Fruit fly (Drosophila melanogaster) whole organism, embryonic: Measurements from ENCODE around the gene frm.

Source experiments
- Asciz ChIP-seq: fragments of 200-800 bp; sonication (Bioruptor generic); optimal IDR thresholded peaks from 2 replicates; lab custom pipeline; 2017; ENCODE audit warnings: missing biosample characterization, mild to moderate bottlenecking, missing genetic modification characterization, missing genetic modification reagents
- CG10321 ChIP-seq: fragments of 200-800 bp; sonication (Bioruptor generic); IDR thresholded peaks from 2 replicates; pipeline ENCODE4 v1.3.6; 2022; ENCODE audit warnings: missing biosample characterization, missing genetic modification characterization
- CG10431 ChIP-seq: fragments of 200-800 bp; sonication (Bioruptor generic); optimal IDR thresholded peaks from 3 replicates; lab custom pipeline; 2018; ENCODE audit warnings: missing biosample characterization, mild to moderate bottlenecking, missing genetic modification characterization
- CG11085 ChIP-seq: fragments of 200-800 bp; sonication (Bioruptor generic); IDR thresholded peaks from 2 replicates; pipeline ENCODE4 v1.3.6; 2022; ENCODE audit warnings: missing biosample characterization, missing genetic modification characterization
- CG11247 ChIP-seq: fragments of 200-800 bp; sonication (Bioruptor generic); IDR thresholded peaks from 2 replicates; pipeline ENCODE4 v1.3.6; 2022; ENCODE audit warnings: missing biosample characterization, missing genetic modification characterization
- CG12155 ChIP-seq: fragments of 200-800 bp; sonication (Bioruptor generic); optimal IDR thresholded peaks from 3 replicates; lab custom pipeline; 2016; ENCODE audit warnings: missing biosample characterization, missing genetic modification characterization
- CG12219 ChIP-seq: fragments of 200-800 bp; sonication (Bioruptor generic); optimal IDR thresholded peaks from 3 replicates; lab custom pipeline; 2018; ENCODE audit warnings: missing biosample characterization, mild to moderate bottlenecking, missing genetic modification characterization
- CG14710 ChIP-seq: fragments of 200-800 bp; sonication (Bioruptor generic); optimal IDR thresholded peaks from 3 replicates; lab custom pipeline; 2019; ENCODE audit warnings: missing biosample characterization, mild to moderate bottlenecking, missing genetic modification characterization, moderate library complexity
- CG1602 ChIP-seq: fragments of 200-800 bp; sonication (Bioruptor generic); optimal IDR thresholded peaks from 3 replicates; lab custom pipeline; 2016; ENCODE audit warnings: missing biosample characterization, missing genetic modification characterization
- CG17186 ChIP-seq: fragments of 200-800 bp; sonication (Bioruptor generic); optimal IDR thresholded peaks from 3 replicates; lab custom pipeline; 2017; ENCODE audit warnings: missing biosample characterization, missing genetic modification reagents, missing genetic modification characterization
- CG18599 ChIP-seq: fragments of 200-800 bp; sonication (Bioruptor generic); optimal IDR thresholded peaks from 3 replicates; lab custom pipeline; 2017; ENCODE audit warnings: missing biosample characterization, missing genetic modification characterization, mild to moderate bottlenecking, moderate library complexity, missing genetic modification reagents
- CG31224 ChIP-seq: fragments of 200-800 bp; sonication (Bioruptor generic); IDR thresholded peaks from 2 replicates; pipeline ENCODE4 v1.3.6; 2022; ENCODE audit warnings: missing biosample characterization, missing genetic modification characterization
- CG31388 ChIP-seq: fragments of 200-800 bp; sonication (Bioruptor generic); optimal IDR thresholded peaks from 2 replicates; lab custom pipeline; 2016; ENCODE audit warnings: missing biosample characterization, missing genetic modification characterization
- CG34422 ChIP-seq: fragments of 200-800 bp; sonication (Bioruptor generic); IDR thresholded peaks from 3 replicates; pipeline ENCODE4 v1.3.6; 2022; ENCODE audit warnings: missing biosample characterization, missing genetic modification characterization
- CG42726 ChIP-seq: fragments of 200-800 bp; sonication (Bioruptor generic); IDR thresholded peaks from 2 replicates; pipeline ENCODE4 v1.3.6; 2022; ENCODE audit warnings: missing biosample characterization, missing genetic modification characterization; ENCODE audit not compliant: partially characterized antibody
- CG43689 ChIP-seq: fragments of 200-800 bp; sonication (Bioruptor generic); IDR thresholded peaks from 2 replicates; pipeline ENCODE4 v1.3.6; 2022; ENCODE audit warnings: missing biosample characterization, missing genetic modification characterization
- CG6272 ChIP-seq: fragments of 200-800 bp; sonication (Bioruptor generic); IDR thresholded peaks from 2 replicates; pipeline ENCODE4 v1.3.6; 2022; ENCODE audit warnings: missing biosample characterization, missing genetic modification characterization
- CG6654 ChIP-seq: fragments of 200-800 bp; sonication (Bioruptor generic); optimal IDR thresholded peaks from 2 replicates; lab custom pipeline; 2017; ENCODE audit warnings: missing biosample characterization, mild to moderate bottlenecking, missing genetic modification characterization
- Chrac-16 ChIP-seq: fragments of 200-800 bp; sonication (Bioruptor generic); optimal IDR thresholded peaks from 3 replicates; lab custom pipeline; 2016; ENCODE audit warnings: missing biosample characterization, missing genetic modification characterization
- CrebB ChIP-seq: fragments of 200-800 bp; sonication (Bioruptor generic); optimal IDR thresholded peaks from 3 replicates; lab custom pipeline; 2018; ENCODE audit warnings: missing biosample characterization, mild to moderate bottlenecking, missing genetic modification characterization
- Dip2 ChIP-seq: fragments of 200-800 bp; sonication (Bioruptor generic); IDR thresholded peaks from 2 replicates; pipeline ENCODE4 v1.3.6; 2022; ENCODE audit warnings: missing biosample characterization, missing genetic modification characterization
- Dip3 ChIP-seq: fragments of 200-800 bp; sonication (Bioruptor generic); optimal IDR thresholded peaks from 3 replicates; lab custom pipeline; 2016; ENCODE audit warnings: missing biosample characterization, missing genetic modification characterization
- H2.0 ChIP-seq: fragments of 200-800 bp; sonication (Bioruptor generic); IDR thresholded peaks from 2 replicates; pipeline ENCODE4 v1.3.6; 2022; ENCODE audit warnings: missing biosample characterization, missing genetic modification characterization
- Hand ChIP-seq: fragments of 200-800 bp; sonication (Bioruptor generic); optimal IDR thresholded peaks from 2 replicates; lab custom pipeline; 2017; ENCODE audit warnings: mild to moderate bottlenecking, missing biosample characterization, missing genetic modification reagents, missing genetic modification characterization
- Hr3 ChIP-seq: fragments of 200-800 bp; sonication (Bioruptor generic); optimal IDR thresholded peaks from 3 replicates; lab custom pipeline; 2016; ENCODE audit warnings: missing biosample characterization, missing genetic modification characterization
- Jarid2 ChIP-seq: fragments of 200-800 bp; sonication (Bioruptor generic); optimal IDR thresholded peaks from 3 replicates; lab custom pipeline; 2017; ENCODE audit warnings: mild to moderate bottlenecking, missing biosample characterization, missing genetic modification reagents, missing genetic modification characterization
- Lim3 ChIP-seq: fragments of 200-800 bp; sonication (Bioruptor generic); IDR thresholded peaks from 2 replicates; pipeline ENCODE4 v1.3.6; 2022; ENCODE audit warnings: missing biosample characterization, missing genetic modification characterization
- MBD-R2 ChIP-seq: fragments of 200-800 bp; sonication (Bioruptor generic); IDR thresholded peaks from 2 replicates; pipeline ENCODE4 v1.3.6; 2022; ENCODE audit warnings: missing biosample characterization, missing genetic modification characterization
- Mes4 ChIP-seq: fragments of 200-800 bp; sonication (Bioruptor generic); optimal IDR thresholded peaks from 2 replicates; lab custom pipeline; 2016; ENCODE audit warnings: missing biosample characterization, missing genetic modification characterization
- PHDP ChIP-seq: fragments of 200-800 bp; sonication (Bioruptor generic); optimal IDR thresholded peaks from 3 replicates; lab custom pipeline; 2018; ENCODE audit warnings: missing biosample characterization, mild to moderate bottlenecking, missing genetic modification characterization, moderate library complexity
- Pdp1 ChIP-seq, 2 experiments: fragments of 200-800 bp; sonication (Bioruptor generic); optimal IDR thresholded peaks; 3 replicates each; lab custom pipeline; 2016; ENCODE audit warnings: missing biosample characterization in 2 of 2, missing genetic modification characterization in 2 of 2, mild to moderate bottlenecking in 1 of 2, moderate library complexity in 1 of 2
- Sox100B ChIP-seq: fragments of 200-800 bp; sonication (Bioruptor generic); optimal IDR thresholded peaks from 3 replicates; lab custom pipeline; 2018; ENCODE audit warnings: missing biosample characterization, mild to moderate bottlenecking, missing genetic modification characterization
- Spps ChIP-seq: fragments of 200-800 bp; sonication (Bioruptor generic); optimal IDR thresholded peaks from 2 replicates; lab custom pipeline; 2018; ENCODE audit warnings: missing biosample characterization, mild to moderate bottlenecking, missing genetic modification characterization
- Xbp1 ChIP-seq: fragments of 200-800 bp; sonication (Bioruptor generic); optimal IDR thresholded peaks from 3 replicates; lab custom pipeline; 2016; ENCODE audit warnings: missing biosample characterization, mild to moderate bottlenecking, missing genetic modification characterization
- ac ChIP-seq: fragments of 200-800 bp; sonication (Bioruptor generic); optimal IDR thresholded peaks from 3 replicates; lab custom pipeline; 2017; ENCODE audit warnings: missing biosample characterization, mild to moderate bottlenecking, missing genetic modification characterization
- bcd ChIP-seq: fragments of 200-800 bp; sonication (Bioruptor generic); optimal IDR thresholded peaks from 2 replicates; lab custom pipeline; 2017; ENCODE audit warnings: missing biosample characterization, mild to moderate bottlenecking, missing genetic modification characterization
- bsh ChIP-seq, 2 experiments: fragments of 200-800 bp; sonication (Bioruptor generic); optimal IDR thresholded peaks; 2 replicates each; lab custom pipeline; 2017 to 2018; ENCODE audit warnings: mild to moderate bottlenecking in 2 of 2, missing biosample characterization in 2 of 2, missing genetic modification characterization in 2 of 2, moderate library complexity in 1 of 2
- croc ChIP-seq: fragments of 200-800 bp; sonication (Bioruptor generic); conservative IDR thresholded peaks from 3 replicates; pipeline ENCODE4 v1.3.6; 2022; ENCODE audit warnings: missing biosample characterization, missing genetic modification characterization
- dm ChIP-seq: fragments of 200-800 bp; sonication (Bioruptor generic); optimal IDR thresholded peaks from 3 replicates; lab custom pipeline; 2016; ENCODE audit warnings: missing biosample characterization, missing genetic modification characterization
- gcm ChIP-seq: fragments of 200-800 bp; sonication (Bioruptor generic); optimal IDR thresholded peaks from 2 replicates; lab custom pipeline; 2019; ENCODE audit warnings: missing biosample characterization, mild to moderate bottlenecking, missing genetic modification characterization, moderate library complexity
- gsb ChIP-seq: fragments of 200-800 bp; sonication (Bioruptor generic); IDR thresholded peaks from 2 replicates; pipeline ENCODE4 v1.3.6; 2022; ENCODE audit warnings: missing biosample characterization, missing genetic modification characterization
- pum ChIP-seq: fragments of 200-800 bp; sonication (Bioruptor generic); optimal IDR thresholded peaks from 2 replicates; lab custom pipeline; 2016; ENCODE audit warnings: missing biosample characterization, missing genetic modification characterization
- pzg ChIP-seq: fragments of 200-800 bp; sonication (Bioruptor generic); optimal IDR thresholded peaks from 3 replicates; lab custom pipeline; 2018; ENCODE audit warnings: missing biosample characterization, mild to moderate bottlenecking, missing genetic modification characterization, moderate library complexity
- ranshi ChIP-seq: fragments of 200-800 bp; sonication (Bioruptor generic); IDR thresholded peaks from 2 replicates; pipeline ENCODE4 v1.3.6; 2022; ENCODE audit warnings: missing biosample characterization, missing genetic modification characterization
- sens-2 ChIP-seq: fragments of 200-800 bp; sonication (Bioruptor generic); IDR thresholded peaks from 2 replicates; pipeline ENCODE4 v1.3.6; 2022; ENCODE audit warnings: missing biosample characterization, missing genetic modification characterization
- sim ChIP-seq: fragments of 200-800 bp; sonication (Bioruptor generic); IDR thresholded peaks from 2 replicates; pipeline ENCODE4 v1.3.6; 2022; ENCODE audit warnings: missing biosample characterization, missing genetic modification characterization
- sob ChIP-seq: fragments of 200-800 bp; sonication (Bioruptor generic); IDR thresholded peaks from 2 replicates; pipeline ENCODE4 v1.3.6; 2022; ENCODE audit warnings: missing biosample characterization, missing genetic modification characterization
- tin ChIP-seq: fragments of 200-800 bp; sonication (Bioruptor generic); optimal IDR thresholded peaks from 3 replicates; lab custom pipeline; 2016; ENCODE audit warnings: missing biosample characterization, missing genetic modification characterization
- vvl ChIP-seq: fragments of 200-800 bp; sonication (Bioruptor generic); IDR thresholded peaks from 2 replicates; pipeline ENCODE4 v1.3.6; 2022; ENCODE audit warnings: missing biosample characterization, missing genetic modification characterization
- zen2 ChIP-seq: fragments of 200-800 bp; sonication (Bioruptor generic); IDR thresholded peaks from 3 replicates; pipeline ENCODE4 v1.3.6; 2022; ENCODE audit warnings: missing biosample characterization, missing genetic modification characterization; ENCODE audit not compliant: partially characterized antibody

Gene frm

DNA sequence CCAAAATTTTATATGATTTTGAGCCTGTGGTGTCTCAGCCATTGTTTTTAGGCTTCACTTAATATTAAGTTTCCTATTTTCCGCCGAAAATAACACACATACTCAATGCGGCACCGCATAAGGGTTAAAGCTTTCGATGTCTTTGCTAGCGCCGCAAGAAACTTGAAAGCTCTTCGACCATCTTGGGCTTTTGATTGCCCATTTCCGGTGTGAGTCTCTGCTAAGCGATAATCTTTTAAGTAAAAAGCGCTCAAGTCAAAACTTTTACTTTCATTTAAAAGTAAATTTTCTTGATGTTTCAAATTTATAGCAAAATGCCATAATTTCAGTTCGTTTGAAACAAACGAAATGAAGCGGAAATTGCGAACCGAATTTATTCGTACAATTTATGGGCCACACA lies 39.0 kb downstream of the frm start (continued):
- peak; percentile 92 for TF ChIP-seq sob (GFP tag; lab: Robert Waterston, UW)
- TF ChIP-seq Dip2 (GFP tag; lab: Robert Waterston, UW), result no peak
- TF ChIP-seq Pdp1 (GFP tag; optimal IDR thresholded peaks at IDR 0.05; lab: Kevin White, UChicago), result peak in 1 of 2 experiments; percentile 76
- peak; percentile 75 for TF ChIP-seq Jarid2 (GFP tag; lab: Kevin White, UChicago)
- peak; percentile 76 for TF ChIP-seq tin (GFP tag; lab: Kevin White, UChicago)
- peak; percentile 74 for TF ChIP-seq CG31224 (GFP tag; lab: Robert Waterston, UW)
- TF ChIP-seq Chrac-16, result peak; percentile 39
- TF ChIP-seq PHDP (tag; lab: Kevin White, UChicago), result peak; percentile 92
- TF ChIP-seq gsb (GFP tag; lab: Robert Waterston, UW), result peak; percentile 75
- peak; percentile 73 for TF ChIP-seq ranshi (GFP tag; lab: Robert Waterston, UW)
- peak; percentile 86 for TF ChIP-seq CG11247
- TF ChIP-seq sim (GFP tag; lab: Robert Waterston, UW), result 0 out of 2 replicates have a peak, but pooled peaks have one; percentile 18
- TF ChIP-seq CrebB, result peak; percentile 90
- TF ChIP-seq CG11085 (GFP tag; lab: Robert Waterston, UW), result peak; percentile 83; the same call in 1 of the 2 replicates
- peak; percentile 90 for TF ChIP-seq Mes4 (GFP tag; lab: Kevin White, UChicago)
- TF ChIP-seq Hand, result peak; percentile 65
- peak; percentile 94 for TF ChIP-seq CG18599 (GFP tag; lab: Kevin White, UChicago)
- TF ChIP-seq pum (GFP tag; lab: Kevin White, UChicago), result peak; percentile 63
- TF ChIP-seq Hr3 (GFP tag; lab: Kevin White, UChicago), result peak; percentile 51
- peak; percentile 28; the same call in 1 of the 2 replicates for TF ChIP-seq Lim3 (GFP tag; lab: Robert Waterston, UW)
- peak; percentile 49 for TF ChIP-seq CG6272 (GFP tag; lab: Robert Waterston, UW)
- TF ChIP-seq vvl (GFP tag; lab: Robert Waterston, UW), result peak; percentile 96
- peak; percentile 58 for TF ChIP-seq CG10321 (GFP tag; lab: Robert Waterston, UW)
- TF ChIP-seq MBD-R2, result peak; percentile 54; the same call in 1 of the 2 replicates
- peak; percentile 86 for TF ChIP-seq sens-2
- TF ChIP-seq CG12155 (GFP tag; lab: Kevin White, UChicago), result peak; percentile 60
- TF ChIP-seq bcd (GFP tag; lab: Kevin White, UChicago), result peak; percentile 95
- peak; percentile 33 for TF ChIP-seq CG1602 (GFP tag; lab: Kevin White, UChicago)
- TF ChIP-seq CG43689 (GFP tag; lab: Robert Waterston, UW), result peak; percentile 47; the same call in 1 of the 2 replicates
- TF ChIP-seq ac (GFP tag; lab: Kevin White, UChicago), result no peak
- peak; percentile 73 for TF ChIP-seq Spps (tag; lab: Kevin White, UChicago)
- TF ChIP-seq H2.0 (GFP tag; lab: Robert Waterston, UW), result peak; percentile 61; the same call in 1 of the 2 replicates
- peak; percentile 66 for TF ChIP-seq CG31388
- TF ChIP-seq CG17186 (GFP tag; lab: Kevin White, UChicago), result peak; percentile 65
- TF ChIP-seq Dip3 (GFP tag; lab: Kevin White, UChicago), result peak; percentile 80
- TF ChIP-seq croc (GFP tag; lab: Robert Waterston, UW), result peak; percentile 33; the same call in 2 of the 3 replicates
- TF ChIP-seq CG42726 (GFP tag; lab: Robert Waterston, UW), result peak; percentile 42; the same call in 1 of the 2 replicates
- TF ChIP-seq CG12219 (GFP tag; lab: Kevin White, UChicago), result peak; percentile 77
- peak; percentile 72 for TF ChIP-seq CG6654 (GFP tag; lab: Kevin White, UChicago)
- TF ChIP-seq CG34422 (GFP tag; lab: Robert Waterston, UW), result peak; percentile 75; the same call in 1 of the 3 replicates
- peak; percentile 86 for TF ChIP-seq Asciz (GFP tag; lab: Kevin White, UChicago)
- TF ChIP-seq Sox100B, result peak; percentile 72
- TF ChIP-seq CG14710 (tag; lab: Kevin White, UChicago), result no peak
- peak; percentile 40 for TF ChIP-seq pzg
- TF ChIP-seq Xbp1 (GFP tag; lab: Kevin White, UChicago), result peak; percentile 85
- TF ChIP-seq zen2 (GFP tag; lab: Robert Waterston, UW), result no peak
- peak in 1 of 2 experiments; percentile 88 for TF ChIP-seq bsh (GFP tag; optimal IDR thresholded peaks at IDR 0.05; lab: Kevin White, UChicago)
- peak; percentile 85 for TF ChIP-seq CG10431 (GFP tag; lab: Kevin White, UChicago)
- TF ChIP-seq dm (GFP tag; lab: Kevin White, UChicago), result peak; percentile 83
- TF ChIP-seq gcm (GFP tag; lab: Kevin White, UChicago), result no peak
